Worm (Caenorhabditis elegans) whole organism, L3 larva: ENCODE results near the gene vav-1.

Source experiments
- R02D3.7 ChIP-seq: fragments of 150-350 bp; optimal IDR thresholded peaks from 2 replicates; lab custom pipeline; 2014; ENCODE audit warnings: missing biosample characterization, missing genetic modification characterization
- aly-2 ChIP-seq: fragments of 150-350 bp; optimal IDR thresholded peaks from 2 replicates; lab custom pipeline; 2014; ENCODE audit warnings: missing biosample characterization, missing genetic modification characterization
- ama-1 ChIP-seq: fragments of 150-350 bp; optimal IDR thresholded peaks from 2 replicates; lab custom pipeline; 2018
- egl-27 ChIP-seq: sonication (generic microtip); optimal IDR thresholded peaks from 4 replicates; lab custom pipeline; 2017; ENCODE audit warnings: missing biosample characterization, missing genetic modification reagents, missing genetic modification characterization
- fos-1 ChIP-seq: fragments of 150-350 bp; optimal IDR thresholded peaks from 2 replicates; lab custom pipeline; 2014; ENCODE audit warnings: missing biosample characterization, missing genetic modification characterization
- lin-15B ChIP-seq: fragments of 150-350 bp; optimal IDR thresholded peaks from 2 replicates; lab custom pipeline; 2014; ENCODE audit warnings: missing biosample characterization, missing genetic modification characterization
- nhr-76 ChIP-seq: fragments of 150-350 bp; sonication (generic microtip); optimal IDR thresholded peaks from 5 replicates; lab custom pipeline; 2014; ENCODE audit warnings: missing biosample characterization, missing genetic modification characterization
- nhr-77 ChIP-seq: fragments of 150-350 bp; optimal IDR thresholded peaks from 2 replicates; lab custom pipeline; 2014; ENCODE audit warnings: missing biosample characterization, missing genetic modification characterization
- pha-4 ChIP-seq: fragments of 150-350 bp; optimal IDR thresholded peaks from 2 replicates; lab custom pipeline; 2014; ENCODE audit warnings: missing biosample characterization, missing genetic modification reagents, missing genetic modification characterization
- skn-1 ChIP-seq: fragments of 150-350 bp; optimal IDR thresholded peaks from 2 replicates; lab custom pipeline; 2014; ENCODE audit warnings: missing biosample characterization, missing genetic modification characterization
- ztf-11 ChIP-seq: fragments of 150-350 bp; optimal IDR thresholded peaks from 2 replicates; lab custom pipeline; 2014; ENCODE audit warnings: missing biosample characterization, missing genetic modification characterization

- no peak for TF ChIP-seq R02D3.7 (tag; lab: Kevin White, UChicago)
- TF ChIP-seq pha-4 (tag; lab: Kevin White, UChicago), result no peak
- TF ChIP-seq ama-1, result no peak
- no peak for TF ChIP-seq ztf-11
- no peak for TF ChIP-seq nhr-76 (tag; lab: Kevin White, UChicago)
- no peak for TF ChIP-seq skn-1
- no peak for TF ChIP-seq nhr-77
- TF ChIP-seq egl-27, result no peak
- TF ChIP-seq aly-2, result no peak
- no peak for TF ChIP-seq lin-15B (tag; lab: Kevin White, UChicago)
- TF ChIP-seq fos-1, result no peak
Measured at ce11 chrX:9246625-9247024, 14.7 kb upstream of the vav-1 start.
